Fruit fly (Drosophila melanogaster) whole organism, embryonic: ENCODE measurements around the gene HDAC3.
A peak's percentile ranks its signal among the peaks of the same experiment; 100 is the strongest.

Experiments
- CG12236 ChIP-seq: fragments of 200-800 bp; sonication (Bioruptor generic); optimal IDR thresholded peaks from 2 replicates; lab custom pipeline; 2016; ENCODE audit warnings: missing biosample characterization, missing genetic modification characterization
- CG1233 ChIP-seq: fragments of 200-800 bp; sonication (Bioruptor generic); optimal IDR thresholded peaks from 4 replicates; lab custom pipeline; 2018; ENCODE audit warnings: missing biosample characterization, mild to moderate bottlenecking, missing genetic modification characterization
- CG12391 ChIP-seq: fragments of 200-800 bp; sonication (Bioruptor generic); optimal IDR thresholded peaks from 3 replicates; lab custom pipeline; 2018; ENCODE audit warnings: missing biosample characterization, mild to moderate bottlenecking, missing genetic modification characterization, moderate library complexity
- CG12659 ChIP-seq: fragments of 200-800 bp; sonication (Bioruptor generic); optimal IDR thresholded peaks from 3 replicates; lab custom pipeline; 2017; ENCODE audit warnings: mild to moderate bottlenecking, missing biosample characterization, missing genetic modification reagents, missing genetic modification characterization
- CG13296 ChIP-seq: fragments of 200-800 bp; sonication (Bioruptor generic); optimal IDR thresholded peaks from 3 replicates; lab custom pipeline; 2018; ENCODE audit warnings: missing biosample characterization, mild to moderate bottlenecking, missing genetic modification characterization
- CG14050 ChIP-seq: fragments of 200-800 bp; sonication (Bioruptor generic); IDR thresholded peaks from 3 replicates; pipeline ENCODE4 v1.3.6; 2022; ENCODE audit warnings: missing biosample characterization, missing genetic modification characterization
- CG15011 ChIP-seq: fragments of 200-800 bp; sonication (Bioruptor generic); optimal IDR thresholded peaks from 3 replicates; lab custom pipeline; 2018; ENCODE audit warnings: missing biosample characterization, mild to moderate bottlenecking, missing genetic modification characterization
- CG1647 ChIP-seq: fragments of 200-800 bp; sonication (Bioruptor generic); optimal IDR thresholded peaks from 3 replicates; lab custom pipeline; 2016; ENCODE audit warnings: missing biosample characterization, missing genetic modification characterization
- CG17829 ChIP-seq: fragments of 200-800 bp; optimal IDR thresholded peaks from 2 replicates; lab custom pipeline; 2019; ENCODE audit warnings: missing biosample characterization, mild to moderate bottlenecking, missing genetic modification characterization, moderate library complexity
- CG2129 ChIP-seq: fragments of 200-800 bp; sonication (Bioruptor generic); IDR thresholded peaks from 2 replicates; pipeline ENCODE4 v1.3.6; 2022; ENCODE audit warnings: missing biosample characterization, missing genetic modification characterization; ENCODE audit not compliant: partially characterized antibody
- CG2202 ChIP-seq: fragments of 200-800 bp; sonication (Bioruptor generic); optimal IDR thresholded peaks from 2 replicates; lab custom pipeline; 2018; ENCODE audit warnings: missing biosample characterization, mild to moderate bottlenecking, missing genetic modification characterization
- CG4617 ChIP-seq: fragments of 200-800 bp; sonication (Bioruptor generic); optimal IDR thresholded peaks from 3 replicates; lab custom pipeline; 2016; ENCODE audit warnings: missing biosample characterization, missing genetic modification characterization, borderline replicate concordance
- CG4707 ChIP-seq: fragments of 200-800 bp; sonication (Bioruptor generic); optimal IDR thresholded peaks from 2 replicates; lab custom pipeline; 2018; ENCODE audit warnings: missing biosample characterization, mild to moderate bottlenecking, missing genetic modification characterization, moderate library complexity
- CG6175 ChIP-seq: fragments of 200-800 bp; sonication (Bioruptor generic); IDR thresholded peaks from 3 replicates; pipeline ENCODE4 v1.3.6; 2022; ENCODE audit warnings: missing biosample characterization, missing genetic modification characterization
- CG6765 ChIP-seq: fragments of 200-800 bp; sonication (Bioruptor generic); optimal IDR thresholded peaks from 3 replicates; lab custom pipeline; 2017; ENCODE audit warnings: missing biosample characterization, mild to moderate bottlenecking, missing genetic modification characterization
- CG7745 ChIP-seq: fragments of 200-800 bp; sonication (Bioruptor generic); optimal IDR thresholded peaks from 2 replicates; lab custom pipeline; 2018; ENCODE audit warnings: missing biosample characterization, mild to moderate bottlenecking, missing genetic modification characterization, moderate library complexity
- CG8089 ChIP-seq: fragments of 200-800 bp; sonication (Bioruptor generic); optimal IDR thresholded peaks from 3 replicates; lab custom pipeline; 2016; ENCODE audit warnings: missing biosample characterization, missing genetic modification characterization
- D ChIP-seq, 2 experiments: fragments of 200-800 bp in 1 of 2; fragments of >200 bp in 1 of 2; sonication (Bioruptor generic) in 1 of 2; optimal IDR thresholded peaks; 2 replicates in 1 of 2; 3 replicates in 1 of 2; lab custom pipeline; 2017; ENCODE audit warnings: mild to moderate bottlenecking in 1 of 2, missing biosample characterization in 1 of 2, missing genetic modification characterization in 1 of 2, missing genetic modification reagents in 1 of 2
- Dfd ChIP-seq, 2 experiments: fragments of >200 bp; optimal IDR thresholded peaks; 2 replicates each; lab custom pipeline; 2017; ENCODE audit warnings: missing biosample characterization in 2 of 2, missing genetic modification characterization in 2 of 2
- Dip3 ChIP-seq: fragments of 200-800 bp; sonication (Bioruptor generic); optimal IDR thresholded peaks from 3 replicates; lab custom pipeline; 2016; ENCODE audit warnings: missing biosample characterization, missing genetic modification characterization
- Doc3 ChIP-seq: fragments of 200-800 bp; sonication (Bioruptor generic); IDR thresholded peaks from 3 replicates; pipeline ENCODE4 v1.3.6; 2022; ENCODE audit warnings: missing biosample characterization, missing genetic modification characterization; ENCODE audit not compliant: partially characterized antibody
- ERR ChIP-seq: fragments of 200-800 bp; sonication (Bioruptor generic); optimal IDR thresholded peaks from 2 replicates; lab custom pipeline; 2016; ENCODE audit warnings: missing biosample characterization, missing genetic modification characterization
- Hsf ChIP-seq: fragments of 200-800 bp; sonication (Bioruptor generic); optimal IDR thresholded peaks from 3 replicates; lab custom pipeline; 2016; ENCODE audit warnings: missing biosample characterization, missing genetic modification characterization
- MESR4 ChIP-seq: fragments of 200-800 bp; sonication (Bioruptor generic); optimal IDR thresholded peaks from 2 replicates; lab custom pipeline; 2018; ENCODE audit warnings: missing biosample characterization, mild to moderate bottlenecking, missing genetic modification characterization, moderate library complexity
- Med ChIP-seq: fragments of 200-800 bp; sonication (Bioruptor generic); peaks from one replicate; lab custom pipeline; 2016; ENCODE audit warnings: missing biosample characterization, missing genetic modification characterization, mild to moderate bottlenecking, inconsistent platforms, moderate library complexity
- Nf-YB ChIP-seq: fragments of 200-800 bp; sonication (Bioruptor generic); optimal IDR thresholded peaks from 3 replicates; lab custom pipeline; 2019; ENCODE audit warnings: missing biosample characterization, mild to moderate bottlenecking, missing genetic modification characterization, moderate library complexity
- Opbp ChIP-seq: fragments of 200-800 bp; sonication (Bioruptor generic); IDR thresholded peaks from 3 replicates; pipeline ENCODE4 v1.3.6; 2022; ENCODE audit warnings: missing biosample characterization, missing genetic modification characterization; ENCODE audit not compliant: partially characterized antibody
- Spps ChIP-seq: fragments of 200-800 bp; sonication (Bioruptor generic); optimal IDR thresholded peaks from 2 replicates; lab custom pipeline; 2018; ENCODE audit warnings: missing biosample characterization, mild to moderate bottlenecking, missing genetic modification characterization
- Tbp ChIP-seq: fragments of >200 bp; optimal IDR thresholded peaks from 2 replicates; lab custom pipeline; 2018; ENCODE audit warnings: missing biosample characterization, missing genetic modification characterization
- az2 ChIP-seq: fragments of 200-800 bp; sonication (Bioruptor generic); optimal IDR thresholded peaks from 3 replicates; lab custom pipeline; 2016; ENCODE audit warnings: missing biosample characterization, missing genetic modification characterization
- btn ChIP-seq: fragments of 200-800 bp; sonication (Bioruptor generic); optimal IDR thresholded peaks from 2 replicates; lab custom pipeline; 2016; ENCODE audit warnings: missing biosample characterization, missing genetic modification characterization
- croc ChIP-seq: fragments of 200-800 bp; sonication (Bioruptor generic); conservative IDR thresholded peaks from 3 replicates; pipeline ENCODE4 v1.3.6; 2022; ENCODE audit warnings: missing biosample characterization, missing genetic modification characterization
- disco-r ChIP-seq: fragments of 200-800 bp; sonication (Bioruptor generic); optimal IDR thresholded peaks from 2 replicates; lab custom pipeline; 2016; ENCODE audit warnings: missing biosample characterization, missing genetic modification characterization
- dmrt11E ChIP-seq: fragments of 200-800 bp; sonication (Bioruptor generic); optimal IDR thresholded peaks from 3 replicates; lab custom pipeline; 2018; ENCODE audit warnings: missing biosample characterization, mild to moderate bottlenecking, missing genetic modification characterization, moderate library complexity
- dmrt99B ChIP-seq: fragments of 200-800 bp; sonication (Bioruptor generic); optimal IDR thresholded peaks from 2 replicates; lab custom pipeline; 2018; ENCODE audit warnings: missing biosample characterization, mild to moderate bottlenecking, missing genetic modification characterization, moderate library complexity
- fd64A ChIP-seq: fragments of 200-800 bp; sonication (Bioruptor generic); optimal IDR thresholded peaks from 3 replicates; lab custom pipeline; 2018; ENCODE audit warnings: missing biosample characterization, mild to moderate bottlenecking, missing genetic modification characterization
- ham ChIP-seq: fragments of 200-800 bp; sonication (Bioruptor generic); IDR thresholded peaks from 2 replicates; pipeline ENCODE4 v1.3.6; 2022; ENCODE audit warnings: missing biosample characterization, missing genetic modification characterization
- hbn ChIP-seq: fragments of 200-800 bp; sonication (Bioruptor generic); IDR thresholded peaks from 2 replicates; pipeline ENCODE4 v1.3.6; 2022; ENCODE audit warnings: missing biosample characterization, missing genetic modification characterization; ENCODE audit not compliant: partially characterized antibody
- hth ChIP-seq: fragments of >200 bp; optimal IDR thresholded peaks from 2 replicates; lab custom pipeline; 2017; ENCODE audit warnings: inconsistent platforms
- mam ChIP-seq: fragments of 200-800 bp; sonication (Bioruptor generic); optimal IDR thresholded peaks from 3 replicates; lab custom pipeline; 2016; ENCODE audit warnings: missing biosample characterization, missing genetic modification characterization
- otp ChIP-seq: fragments of 200-800 bp; sonication (Bioruptor generic); IDR thresholded peaks from 3 replicates; pipeline ENCODE4, ENCODE4 v1.3.6; 2022; ENCODE audit warnings: missing biosample characterization, missing genetic modification characterization
- pan ChIP-seq, 4 experiments: fragments of >200 bp in 3 of 4; fragments of 200-800 bp in 1 of 4; sonication (Bioruptor generic) in 1 of 4; optimal IDR thresholded peaks in 3 of 4; IDR thresholded peaks in 1 of 4; 2 replicates each; pipeline versions ENCODE4 v1.3.6 to Lab custom; 2017 to 2022; ENCODE audit warnings: missing biosample characterization in 2 of 4, missing genetic modification characterization in 2 of 4, mixed read lengths in 1 of 4
- scrt ChIP-seq: fragments of 200-800 bp; sonication (Bioruptor generic); optimal IDR thresholded peaks from 2 replicates; lab custom pipeline; 2018; ENCODE audit warnings: missing biosample characterization, mild to moderate bottlenecking, missing genetic modification characterization, moderate library complexity
- slou ChIP-seq: fragments of 200-800 bp; sonication (Bioruptor generic); optimal IDR thresholded peaks from 3 replicates; lab custom pipeline; 2016; ENCODE audit warnings: missing biosample characterization, missing genetic modification characterization
- sob ChIP-seq: fragments of 200-800 bp; sonication (Bioruptor generic); IDR thresholded peaks from 2 replicates; pipeline ENCODE4 v1.3.6; 2022; ENCODE audit warnings: missing biosample characterization, missing genetic modification characterization
- stwl ChIP-seq: fragments of 200-800 bp; sonication (Bioruptor generic); optimal IDR thresholded peaks from 3 replicates; lab custom pipeline; 2018; ENCODE audit warnings: missing biosample characterization, mild to moderate bottlenecking, missing genetic modification characterization, moderate library complexity
- tap ChIP-seq: fragments of 200-800 bp; optimal IDR thresholded peaks from 3 replicates; lab custom pipeline; 2019; ENCODE audit warnings: missing biosample characterization, mild to moderate bottlenecking, missing genetic modification characterization, moderate library complexity
- tio ChIP-seq: fragments of 200-800 bp; sonication (Bioruptor generic); optimal IDR thresholded peaks from 2 replicates; lab custom pipeline; 2017; ENCODE audit warnings: missing biosample characterization, missing genetic modification characterization, inconsistent platforms
- trem ChIP-seq: fragments of 200-800 bp; optimal IDR thresholded peaks from 3 replicates; lab custom pipeline; 2019; ENCODE audit warnings: missing biosample characterization, mild to moderate bottlenecking, missing genetic modification characterization, moderate library complexity
- tup ChIP-seq: fragments of 200-800 bp; sonication (Bioruptor generic); optimal IDR thresholded peaks from 2 replicates; lab custom pipeline; 2016; ENCODE audit warnings: missing biosample characterization, mild to moderate bottlenecking, missing genetic modification characterization, moderate library complexity

Gene HDAC3

DNA sequence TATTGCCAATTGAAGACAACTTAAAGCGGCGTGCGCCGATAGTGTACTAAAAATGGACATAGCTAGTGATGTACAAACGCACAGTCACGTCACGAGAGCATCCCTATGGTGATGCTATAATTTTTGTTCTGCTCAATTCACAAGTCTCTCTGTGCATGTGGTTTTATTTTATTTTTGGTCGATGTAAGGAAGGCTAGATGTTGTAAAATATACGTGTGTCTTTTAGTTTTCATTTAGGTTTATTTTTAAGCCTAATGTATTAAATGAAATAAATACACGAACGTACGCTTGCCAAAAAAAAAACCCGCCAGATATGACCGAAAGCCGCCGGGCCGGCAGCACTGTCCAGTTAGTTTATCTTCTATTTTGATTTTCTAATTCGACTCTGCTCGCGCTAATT, at the start of gene HDAC3, which contains the start of the genes CG45100 and Hcs:
Gene HDAC3 (minus strand): TSS at position 50 of the 400 bp plus-strand sequence.
Gene CG45100 (minus strand): TSS at position 50 of the 400 bp plus-strand sequence.
Gene Hcs (plus strand): TSS at position 349 of the 400 bp plus-strand sequence.
- TF ChIP-seq Spps (tag; lab: Kevin White, UChicago) (no peak), mam (GFP tag; lab: Kevin White, UChicago) (peak; percentile 69), Dip3 (GFP tag; lab: Kevin White, UChicago) (peak; percentile 57), sob (GFP tag; lab: Robert Waterston, UW) (peak; percentile 54; the same call in 1 of the 2 replicates), CG4707 (GFP tag; lab: Kevin White, UChicago) (no peak), CG8089 (GFP tag; lab: Kevin White, UChicago) (peak; percentile 4), Doc3 (GFP tag; lab: Robert Waterston, UW) (peak; percentile 88), tap (tag; lab: Kevin White, UChicago) (no peak), trem (peak; percentile 31), pan (optimal IDR thresholded peaks at IDR 0.05; lab: Kevin White, UChicago) (no peak), pan (GFP tag; optimal IDR thresholded peaks at IDR 0.05 in 1 of 2, IDR thresholded peaks at IDR 0.05 in 1 of 2) (no peak), CG12236 (GFP tag; lab: Kevin White, UChicago) (no peak), CG12659 (GFP tag; lab: Kevin White, UChicago) (peak; percentile 43), btn (GFP tag; lab: Kevin White, UChicago) (no peak), CG12391 (peak; percentile 58), Opbp (GFP tag; lab: Robert Waterston, UW) (peak; percentile 85), D (optimal IDR thresholded peaks at IDR 0.05; lab: Kevin White, UChicago) (no peak), D (GFP tag; optimal IDR thresholded peaks at IDR 0.05; lab: Kevin White, UChicago) (no peak), CG15011 (GFP tag; lab: Kevin White, UChicago) (no peak), tup (GFP tag; lab: Kevin White, UChicago) (no peak), CG1647 (GFP tag; lab: Kevin White, UChicago) (no peak), ERR (GFP tag; lab: Kevin White, UChicago) (peak; percentile 11), CG1233 (GFP tag; lab: Kevin White, UChicago) (no peak), Nf-YB (GFP tag; lab: Kevin White, UChicago) (no peak), Med (GFP tag; lab: Kevin White, UChicago) (peak; percentile 82), CG2129 (GFP tag; lab: Robert Waterston, UW) (peak; percentile 85), az2 (GFP tag; lab: Kevin White, UChicago) (peak; percentile 11), CG14050 (GFP tag; lab: Robert Waterston, UW) (no peak), dmrt11E (tag; lab: Kevin White, UChicago) (no peak), Tbp (peak; percentile 52), ham (GFP tag; lab: Robert Waterston, UW) (no peak), fd64A (GFP tag; lab: Kevin White, UChicago) (no peak), Hsf (peak; percentile 55), stwl (no peak), MESR4 (GFP tag; lab: Kevin White, UChicago) (no peak), otp (no peak), slou (GFP tag; lab: Kevin White, UChicago) (no peak), disco-r (GFP tag; lab: Kevin White, UChicago) (no peak), croc (GFP tag; lab: Robert Waterston, UW) (no peak), scrt (GFP tag; lab: Kevin White, UChicago) (no peak), CG6765 (no peak), CG17829 (peak; percentile 12), CG2202 (no peak), hth (lab: Kevin White, UChicago) (no peak), CG4617 (GFP tag; lab: Kevin White, UChicago) (peak; percentile 64), tio (GFP tag; lab: Kevin White, UChicago) (no peak), CG6175 (GFP tag; lab: Robert Waterston, UW) (no peak), dmrt99B (tag; lab: Kevin White, UChicago) (no peak), CG13296 (GFP tag; lab: Kevin White, UChicago) (no peak), Dfd (GFP tag; optimal IDR thresholded peaks at IDR 0.05; lab: Kevin White, UChicago) (no peak), CG7745 (tag; lab: Kevin White, UChicago) (no peak), hbn (GFP tag; lab: Robert Waterston, UW) (peak; percentile 88)
